Worm (Caenorhabditis elegans) whole organism, young adult: Measurements from ENCODE around the gene ptr-24.

Source experiments
- B0019.2 ChIP-seq: fragments of 200-800 bp; sonication (Bioruptor generic); conservative IDR thresholded peaks from 2 replicates; pipeline ENCODE4 v1.3.6; 2022; ENCODE audit warnings: missing genetic modification reagents, missing genetic modification characterization, missing compliant biosample characterization
- B0035.1 ChIP-seq: sonication (generic microtip); optimal IDR thresholded peaks from 2 replicates; lab custom pipeline; 2016; ENCODE audit warnings: missing genetic modification characterization, mild to moderate bottlenecking, missing compliant biosample characterization, missing genotype, missing genetic modification reagents
- B0261.1 ChIP-seq: sonication (generic microtip); optimal IDR thresholded peaks from 2 replicates; lab custom pipeline; 2016; ENCODE audit warnings: mild to moderate bottlenecking, missing genetic modification characterization, moderate library complexity, missing compliant biosample characterization
- C06A6.2 ChIP-seq: fragments of 200-800 bp; sonication (Bioruptor generic); conservative IDR thresholded peaks from 2 replicates; pipeline ENCODE4 v1.3.6; 2022; ENCODE audit warnings: missing genetic modification characterization, missing compliant biosample characterization
- C17E4.6 ChIP-seq: fragments of 200-800 bp; sonication (Bioruptor generic); IDR thresholded peaks from 2 replicates; pipeline ENCODE4 v1.3.6; 2022; ENCODE audit warnings: missing genetic modification reagents, missing genetic modification characterization, missing compliant biosample characterization
- D2030.7 ChIP-seq: fragments of 200-800 bp; sonication (Bioruptor generic); IDR thresholded peaks from 2 replicates; pipeline ENCODE4 v1.3.6; 2022; ENCODE audit warnings: missing genetic modification reagents, missing genetic modification characterization, missing compliant biosample characterization
- F33H1.4 ChIP-seq: fragments of 200-800 bp; sonication (Bioruptor generic); IDR thresholded peaks from 2 replicates; pipeline ENCODE4 v1.3.6; 2022; ENCODE audit warnings: missing genetic modification reagents, missing genetic modification characterization, missing compliant biosample characterization
- F39B2.1 ChIP-seq: fragments of 200-800 bp; sonication (Bioruptor generic); IDR thresholded peaks from 2 replicates; pipeline ENCODE4 v1.3.6; 2022; ENCODE audit warnings: missing genetic modification reagents, missing genetic modification characterization, missing compliant biosample characterization
- F57A8.1 ChIP-seq: fragments of 200-800 bp; sonication (Bioruptor generic); optimal IDR thresholded peaks from 2 replicates; lab custom pipeline; 2018; ENCODE audit warnings: mild to moderate bottlenecking, missing genetic modification characterization, moderate library complexity, missing compliant biosample characterization
- Y53F4B.3 ChIP-seq: fragments of 200-800 bp; sonication (Bioruptor generic); IDR thresholded peaks from 2 replicates; pipeline ENCODE4 v1.3.6; 2022; ENCODE audit warnings: missing genetic modification reagents, missing genetic modification characterization, missing compliant biosample characterization
- Y53G8AR.9 ChIP-seq: fragments of 200-800 bp; sonication (Bioruptor generic); conservative IDR thresholded peaks from 2 replicates; pipeline ENCODE4 v1.3.6; 2022; ENCODE audit warnings: missing genetic modification reagents, missing genetic modification characterization, missing compliant biosample characterization
- Y79H2A.3 ChIP-seq: fragments of 200-800 bp; sonication (Bioruptor generic); conservative IDR thresholded peaks from 2 replicates; pipeline ENCODE4 v1.3.6; 2022; ENCODE audit warnings: missing genetic modification reagents, missing genetic modification characterization, missing compliant biosample characterization
- atf-7 ChIP-seq: sonication (generic microtip); optimal IDR thresholded peaks from 2 replicates; lab custom pipeline; 2017; ENCODE audit warnings: mild to moderate bottlenecking, missing genetic modification characterization, missing compliant biosample characterization
- attf-5 ChIP-seq: fragments of 200-800 bp; sonication (Bioruptor generic); optimal IDR thresholded peaks from 2 replicates; lab custom pipeline; 2018; ENCODE audit warnings: mild to moderate bottlenecking, missing genetic modification characterization, missing compliant biosample characterization
- bed-2 ChIP-seq: fragments of 200-800 bp; sonication (Bioruptor generic); IDR thresholded peaks from 2 replicates; pipeline ENCODE4 v1.3.6; 2022; ENCODE audit warnings: missing genetic modification reagents, missing genetic modification characterization, missing compliant biosample characterization
- cebp-2 ChIP-seq: fragments of 200-800 bp; sonication (Bioruptor generic); IDR thresholded peaks from 2 replicates; pipeline ENCODE4 v1.3.6; 2022; ENCODE audit warnings: missing genetic modification characterization, missing compliant biosample characterization
- ceh-58 ChIP-seq: fragments of 200-800 bp; sonication (Bioruptor generic); IDR thresholded peaks from 2 replicates; pipeline ENCODE4 v1.3.6; 2022; ENCODE audit warnings: missing genetic modification characterization, missing compliant biosample characterization
- dpff-1 ChIP-seq: sonication (generic microtip); optimal IDR thresholded peaks from 2 replicates; lab custom pipeline; 2017; ENCODE audit warnings: mild to moderate bottlenecking, missing genetic modification characterization, missing compliant biosample characterization
- efl-1 ChIP-seq: fragments of 150-350 bp; optimal IDR thresholded peaks from 2 replicates; lab custom pipeline; 2014; ENCODE audit warnings: missing biosample characterization, missing genetic modification reagents, missing genetic modification characterization
- ets-4 ChIP-seq: fragments of 200-800 bp; sonication (Bioruptor generic); optimal IDR thresholded peaks from 2 replicates; lab custom pipeline; 2018; ENCODE audit warnings: mild to moderate bottlenecking, missing genetic modification characterization, missing compliant biosample characterization
- him-1 ChIP-seq: sonication (generic microtip); optimal IDR thresholded peaks from 2 replicates; lab custom pipeline; 2016; ENCODE audit warnings: missing genotype, missing genetic modification reagents, missing genetic modification characterization, missing compliant biosample characterization
- hlh-26 ChIP-seq: fragments of 200-800 bp; sonication (Bioruptor generic); conservative IDR thresholded peaks from 2 replicates; pipeline ENCODE4 v1.3.6; 2022; ENCODE audit warnings: missing genetic modification reagents, missing genetic modification characterization, missing compliant biosample characterization
- lag-1 ChIP-seq: fragments of 200-800 bp; sonication (Bioruptor generic); IDR thresholded peaks from 2 replicates; pipeline ENCODE4 v1.3.6; 2022; ENCODE audit warnings: missing genetic modification reagents, missing genetic modification characterization, missing compliant biosample characterization
- let-526 ChIP-seq: fragments of 200-800 bp; sonication (Bioruptor generic); IDR thresholded peaks from 2 replicates; pipeline ENCODE4 v1.3.6; 2022; ENCODE audit warnings: missing genetic modification reagents, missing genetic modification characterization, missing compliant biosample characterization
- lin-26 ChIP-seq: fragments of 200-800 bp; sonication (Bioruptor generic); IDR thresholded peaks from 2 replicates; pipeline ENCODE4 v1.3.6; 2022; ENCODE audit warnings: missing genetic modification reagents, missing genetic modification characterization, missing compliant biosample characterization
- lir-1 ChIP-seq: fragments of 200-800 bp; sonication (Bioruptor generic); conservative IDR thresholded peaks from 2 replicates; pipeline ENCODE4 v1.3.6; 2022; ENCODE audit warnings: missing genetic modification reagents, missing genetic modification characterization, missing compliant biosample characterization
- lsl-1 ChIP-seq: fragments of 200-800 bp; sonication (Bioruptor generic); optimal IDR thresholded peaks from 2 replicates; lab custom pipeline; 2018; ENCODE audit warnings: mild to moderate bottlenecking, missing genetic modification characterization, moderate library complexity, missing compliant biosample characterization
- lsy-27 ChIP-seq: sonication (generic microtip); optimal IDR thresholded peaks from 2 replicates; lab custom pipeline; 2017; ENCODE audit warnings: missing genetic modification characterization, mild to moderate bottlenecking, missing compliant biosample characterization, antibody characterized with exemption, missing genotype, borderline replicate concordance; ENCODE audit not compliant: insufficient read depth
- madf-10 ChIP-seq: sonication (generic microtip); optimal IDR thresholded peaks from 2 replicates; lab custom pipeline; 2016; ENCODE audit warnings: mild to moderate bottlenecking, missing genetic modification characterization, missing compliant biosample characterization
- madf-3 ChIP-seq: fragments of 200-800 bp; sonication (Bioruptor generic); IDR thresholded peaks from 2 replicates; pipeline ENCODE4 v1.3.6; 2022; ENCODE audit warnings: missing genetic modification reagents, missing genetic modification characterization, missing compliant biosample characterization
- nfya-1 ChIP-seq: sonication (generic microtip); optimal IDR thresholded peaks from 2 replicates; lab custom pipeline; 2017; ENCODE audit warnings: antibody characterized with exemption, missing compliant biosample characterization, missing genetic modification characterization, borderline replicate concordance; ENCODE audit not compliant: insufficient read depth
- nfya-2 ChIP-seq: fragments of 200-800 bp; sonication (Bioruptor generic); IDR thresholded peaks from 2 replicates; pipeline ENCODE4 v1.3.6; 2022; ENCODE audit warnings: missing genetic modification reagents, missing genetic modification characterization, missing compliant biosample characterization
- nhr-179 ChIP-seq: sonication (generic microtip); optimal IDR thresholded peaks from 2 replicates; lab custom pipeline; 2016; ENCODE audit warnings: mild to moderate bottlenecking, missing genetic modification characterization, missing compliant biosample characterization
- nhr-27 ChIP-seq: fragments of 200-800 bp; sonication (Bioruptor generic); optimal IDR thresholded peaks from 2 replicates; lab custom pipeline; 2018; ENCODE audit warnings: mild to moderate bottlenecking, missing genetic modification characterization, moderate library complexity, missing compliant biosample characterization
- pha-4 ChIP-seq: fragments of 150-350 bp; sonication (generic microtip); optimal IDR thresholded peaks from 2 replicates; lab custom pipeline; 2014; ENCODE audit warnings: missing biosample characterization, missing genetic modification reagents, missing genetic modification characterization
- rcor-1 ChIP-seq: fragments of 200-800 bp; sonication (Bioruptor generic); IDR thresholded peaks from 2 replicates; pipeline ENCODE4 v1.3.6; 2022; ENCODE audit warnings: missing genetic modification reagents, missing genetic modification characterization, missing compliant biosample characterization
- repo-1 ChIP-seq: sonication (generic microtip); optimal IDR thresholded peaks from 2 replicates; lab custom pipeline; 2017; ENCODE audit warnings: mild to moderate bottlenecking, missing genetic modification characterization, missing compliant biosample characterization
- sea-2 ChIP-seq: fragments of 200-800 bp; sonication (Bioruptor generic); IDR thresholded peaks from 2 replicates; pipeline ENCODE4 v1.3.6; 2022; ENCODE audit warnings: missing genetic modification characterization, missing compliant biosample characterization
- snpc-3.4 ChIP-seq: sonication (generic microtip); optimal IDR thresholded peaks from 2 replicates; lab custom pipeline; 2017; ENCODE audit warnings: missing genetic modification characterization, mild to moderate bottlenecking, missing compliant biosample characterization, antibody characterized with exemption, moderate library complexity, missing genotype, missing genetic modification reagents
- sptf-2 ChIP-seq: fragments of 200-800 bp; sonication (Bioruptor generic); optimal IDR thresholded peaks from 2 replicates; lab custom pipeline; 2018; ENCODE audit warnings: mild to moderate bottlenecking, missing genetic modification characterization, missing compliant biosample characterization
- tlf-1 ChIP-seq: fragments of 200-800 bp; sonication (Bioruptor generic); optimal IDR thresholded peaks from 2 replicates; lab custom pipeline; 2018; ENCODE audit warnings: mild to moderate bottlenecking, missing genetic modification characterization, missing compliant biosample characterization
- zfh-2 ChIP-seq: fragments of 200-800 bp; sonication (Bioruptor generic); conservative IDR thresholded peaks from 2 replicates; pipeline ENCODE4 v1.3.6; 2022; ENCODE audit warnings: missing genetic modification reagents, missing genetic modification characterization, missing compliant biosample characterization
- ztf-18 ChIP-seq: sonication (generic microtip); optimal IDR thresholded peaks from 2 replicates; lab custom pipeline; 2016; ENCODE audit warnings: missing genotype, mild to moderate bottlenecking, missing genetic modification characterization, missing compliant biosample characterization
- ztf-28 ChIP-seq: fragments of 200-800 bp; sonication (Bioruptor generic); IDR thresholded peaks from 2 replicates; pipeline ENCODE4 v1.3.6; 2022; ENCODE audit warnings: missing genetic modification reagents, missing genetic modification characterization, missing compliant biosample characterization
- ztf-3 ChIP-seq: fragments of 200-800 bp; sonication (Bioruptor generic); optimal IDR thresholded peaks from 2 replicates; lab custom pipeline; 2018; ENCODE audit warnings: mild to moderate bottlenecking, missing genetic modification characterization, missing compliant biosample characterization
- ztf-6 ChIP-seq: fragments of 200-800 bp; sonication (Bioruptor generic); IDR thresholded peaks from 2 replicates; pipeline ENCODE4 v1.3.6; 2022; ENCODE audit warnings: missing genetic modification reagents, missing genetic modification characterization, missing compliant biosample characterization

The ptr-24 gene

DNA sequence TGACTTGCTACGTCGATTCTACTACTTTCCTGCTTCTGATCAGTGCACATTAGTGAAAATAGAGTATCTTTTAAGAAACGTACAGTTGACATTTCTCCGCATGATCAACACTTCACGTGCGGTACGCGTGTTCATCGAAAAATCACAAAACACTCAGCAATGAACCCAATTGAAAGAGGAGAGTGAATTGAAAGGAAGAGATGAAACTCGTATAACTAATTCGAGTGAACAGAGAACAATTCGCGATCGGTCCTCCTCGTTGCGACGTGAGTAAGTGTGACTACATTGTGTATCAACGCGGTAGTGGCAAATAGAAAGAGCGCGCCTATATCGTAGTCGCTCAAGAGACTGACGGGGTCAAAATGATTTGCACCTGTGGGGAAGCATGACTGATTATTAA lies 15.7 kb downstream of the ptr-24 start (continued):
- no peak for TF ChIP-seq B0035.1 (tag; lab: Kevin White, UChicago)
- no peak for TF ChIP-seq C06A6.2 (GFP tag; lab: Robert Waterston, UW)
- TF ChIP-seq ceh-58 (GFP tag; lab: Robert Waterston, UW), result no peak
- TF ChIP-seq Y53F4B.3 (GFP tag; lab: Robert Waterston, UW), result no peak
- TF ChIP-seq lir-1 (GFP tag; lab: Robert Waterston, UW), result no peak
- TF ChIP-seq F33H1.4 (GFP tag; lab: Robert Waterston, UW), result no peak
- TF ChIP-seq lin-26, result no peak
- TF ChIP-seq D2030.7 (GFP tag; lab: Robert Waterston, UW), result no peak
- no peak for TF ChIP-seq ets-4 (GFP tag; lab: Kevin White, UChicago)
- TF ChIP-seq B0261.1 (tag; lab: Kevin White, UChicago), result no peak
- no peak for TF ChIP-seq attf-5 (GFP tag; lab: Kevin White, UChicago)
- no peak for TF ChIP-seq snpc-3.4 (tag; lab: Kevin White, UChicago)
- TF ChIP-seq Y79H2A.3 (GFP tag; lab: Robert Waterston, UW), result no peak
- peak; percentile 41 for TF ChIP-seq pha-4 (tag; lab: Kevin White, UChicago)
- no peak for TF ChIP-seq him-1 (tag; lab: Kevin White, UChicago)
- TF ChIP-seq atf-7 (tag; lab: Kevin White, UChicago), result peak; percentile 66
- no peak for TF ChIP-seq ztf-3 (GFP tag; lab: Kevin White, UChicago)
- TF ChIP-seq lsy-27, result no peak
- TF ChIP-seq dpff-1, result no peak
- TF ChIP-seq efl-1 (GFP tag; lab: Kevin White, UChicago), result no peak
- TF ChIP-seq let-526, result no peak
- TF ChIP-seq lag-1 (GFP tag; lab: Robert Waterston, UW), result no peak
- TF ChIP-seq B0019.2 (GFP tag; lab: Robert Waterston, UW), result no peak
- TF ChIP-seq nfya-1 (tag; lab: Kevin White, UChicago), result no peak
- TF ChIP-seq cebp-2 (GFP tag; lab: Robert Waterston, UW), result no peak
- no peak for TF ChIP-seq F57A8.1 (GFP tag; lab: Kevin White, UChicago)
- peak; percentile 33 for TF ChIP-seq tlf-1 (GFP tag; lab: Kevin White, UChicago)
- no peak for TF ChIP-seq nhr-27 (tag; lab: Kevin White, UChicago)
- no peak for TF ChIP-seq nhr-179 (tag; lab: Kevin White, UChicago)
- peak; percentile 30 for TF ChIP-seq madf-10 (tag; lab: Kevin White, UChicago)
- TF ChIP-seq hlh-26 (GFP tag; lab: Robert Waterston, UW), result no peak
- TF ChIP-seq Y53G8AR.9 (GFP tag; lab: Robert Waterston, UW), result peak; percentile 59; the same call in 1 of the 2 replicates
- no peak for TF ChIP-seq F39B2.1
- TF ChIP-seq sea-2, result no peak
- TF ChIP-seq madf-3 (GFP tag; lab: Robert Waterston, UW), result no peak
- TF ChIP-seq ztf-6 (GFP tag; lab: Robert Waterston, UW), result no peak
- TF ChIP-seq sptf-2 (GFP tag; lab: Kevin White, UChicago), result no peak
- no peak for TF ChIP-seq repo-1
- TF ChIP-seq bed-2, result no peak
- TF ChIP-seq rcor-1 (GFP tag; lab: Robert Waterston, UW), result no peak
- no peak for TF ChIP-seq ztf-28 (GFP tag; lab: Robert Waterston, UW)
- no peak for TF ChIP-seq C17E4.6
- TF ChIP-seq nfya-2 (GFP tag; lab: Robert Waterston, UW), result no peak
- TF ChIP-seq ztf-18 (tag; lab: Kevin White, UChicago), result no peak
- no peak for TF ChIP-seq lsl-1 (GFP tag; lab: Kevin White, UChicago)
- no peak for TF ChIP-seq zfh-2 (GFP tag; lab: Robert Waterston, UW)
- TF ChIP-seq, all 124 proteins: peak for 22
